Fruit fly (Drosophila melanogaster): ENCODE data around the gene CG12541.

The CG12541 gene

dm6 chrX:7040205-7040866 lies 25.5 kb downstream of the CG12541 start, which contains the start of gene CG14427:
Gene CG14427 (plus strand): TSS chrX:7040603.
- no peak for TF ChIP-seq CG15336 (GFP tag; IDR thresholded peaks at IDR 0.05)
- no peak for TF ChIP-seq CG8632 (GFP tag; optimal IDR thresholded peaks at IDR 0.05)
- TF ChIP-seq CG1621 (tag; optimal IDR thresholded peaks at IDR 0.05) = no peak
- no peak for TF ChIP-seq net (GFP tag; optimal IDR thresholded peaks at IDR 0.05)
- TF ChIP-seq Hr39 (GFP tag; optimal IDR thresholded peaks at IDR 0.05) = no peak
- TF ChIP-seq CG6854 (GFP tag; optimal IDR thresholded peaks at IDR 0.05) = no peak
- no peak for TF ChIP-seq Hr38 (GFP tag; optimal IDR thresholded peaks at IDR 0.05)
- TF ChIP-seq Ets21C (GFP tag; optimal IDR thresholded peaks at IDR 0.05) = no peak
- no peak for TF ChIP-seq OdsH (GFP tag; optimal IDR thresholded peaks at IDR 0.05)
- no peak for TF ChIP-seq CG6276 (GFP tag; optimal IDR thresholded peaks at IDR 0.05)
- TF ChIP-seq Sox14 (GFP tag; optimal IDR thresholded peaks at IDR 0.05) = no peak
- no peak for TF ChIP-seq CG6808 (GFP tag; optimal IDR thresholded peaks at IDR 0.05)
- no peak for TF ChIP-seq Blimp-1 (GFP tag; optimal IDR thresholded peaks at IDR 0.05)
- no peak for TF ChIP-seq acj6 (GFP tag; optimal IDR thresholded peaks at IDR 0.05)
- no peak for TF ChIP-seq achi (GFP tag; optimal IDR thresholded peaks at IDR 0.05)
- no peak for TF ChIP-seq CG10631 (GFP tag; optimal IDR thresholded peaks at IDR 0.05)
- no peak for TF ChIP-seq Met (GFP tag; optimal IDR thresholded peaks at IDR 0.05)
- no peak for TF ChIP-seq spab (GFP tag; optimal IDR thresholded peaks at IDR 0.05)
- no peak for TF ChIP-seq CG8319 (GFP tag; optimal IDR thresholded peaks at IDR 0.05)
- no peak for TF ChIP-seq CG16779 (tag; optimal IDR thresholded peaks at IDR 0.05)

- TF ChIP-seq ss (GFP tag; optimal IDR thresholded peaks at IDR 0.05) = no peak
- TF ChIP-seq CG10631 (GFP tag; optimal IDR thresholded peaks at IDR 0.05) = no peak
- no peak for TF ChIP-seq Eip93F (GFP tag; optimal IDR thresholded peaks at IDR 0.05)
- no peak for TF ChIP-seq CG15336 (GFP tag; IDR thresholded peaks at IDR 0.05)
- TF ChIP-seq Sox14 (GFP tag; optimal IDR thresholded peaks at IDR 0.05) = no peak
- TF ChIP-seq CG6792 (GFP tag; optimal IDR thresholded peaks at IDR 0.05) = no peak
- TF ChIP-seq fd85E (GFP tag; optimal IDR thresholded peaks at IDR 0.05) = no peak
- no peak for TF ChIP-seq CG10669 (GFP tag; optimal IDR thresholded peaks at IDR 0.05)
- TF ChIP-seq net (GFP tag; optimal IDR thresholded peaks at IDR 0.05) = no peak
- no peak for TF ChIP-seq CG11902 (GFP tag; optimal IDR thresholded peaks at IDR 0.05)
- TF ChIP-seq CG9139 (GFP tag; optimal IDR thresholded peaks at IDR 0.05) = no peak
- TF ChIP-seq fkh (GFP tag; optimal IDR thresholded peaks at IDR 0.05) = no peak
- no peak for TF ChIP-seq CG6276 (GFP tag; optimal IDR thresholded peaks at IDR 0.05)
- TF ChIP-seq topi (GFP tag; optimal IDR thresholded peaks at IDR 0.05) = no peak
- TF ChIP-seq CG8632 (GFP tag; optimal IDR thresholded peaks at IDR 0.05) = no peak
- TF ChIP-seq Met (GFP tag; optimal IDR thresholded peaks at IDR 0.05) = no peak
- TF ChIP-seq esn (GFP tag; optimal IDR thresholded peaks at IDR 0.05) = no peak
- TF ChIP-seq vri (GFP tag; optimal IDR thresholded peaks at IDR 0.05) = no peak
- no peak for TF ChIP-seq OdsH (GFP tag; optimal IDR thresholded peaks at IDR 0.05)
- no peak for TF ChIP-seq CG3919 (GFP tag; optimal IDR thresholded peaks at IDR 0.05)
These were observed 28.8 kb downstream of the CG12541 start for dm6 chrX:7037061-7037460.

- TF ChIP-seq CG9139 (GFP tag; optimal IDR thresholded peaks at IDR 0.05) (no peak), CG8319 (GFP tag; optimal IDR thresholded peaks at IDR 0.05) (no peak), CG8632 (GFP tag; optimal IDR thresholded peaks at IDR 0.05) (no peak), fd59A (GFP tag; optimal IDR thresholded peaks at IDR 0.05) (no peak), Eip93F (GFP tag; optimal IDR thresholded peaks at IDR 0.05) (no peak), CG10669 (GFP tag; optimal IDR thresholded peaks at IDR 0.05) (no peak), Sox15 (GFP tag; optimal IDR thresholded peaks at IDR 0.05) (no peak), lz (GFP tag; optimal IDR thresholded peaks at IDR 0.05) (no peak)
These were observed 31.0 kb downstream of the CG12541 start for dm6 chrX:7034892-7035291.
